Worm (Caenorhabditis elegans) whole organism, late embryonic: ENCODE results near the gene clec-60.

Experiments used
- F13H6.1 ChIP-seq: sonication (generic microtip); optimal IDR thresholded peaks from 2 replicates; lab custom pipeline; 2016; ENCODE audit warnings: missing genetic modification characterization, missing compliant biosample characterization
- K09A11.1 ChIP-seq: sonication (generic microtip); optimal IDR thresholded peaks from 2 replicates; lab custom pipeline; 2017; ENCODE audit warnings: antibody characterized with exemption, mild to moderate bottlenecking, missing genetic modification characterization, missing compliant biosample characterization; ENCODE audit not compliant: insufficient read depth
- ama-1 ChIP-seq: fragments of 150-350 bp; optimal IDR thresholded peaks from 2 replicates; lab custom pipeline; 2014
- ceh-14 ChIP-seq: sonication (generic microtip); optimal IDR thresholded peaks from 2 replicates; lab custom pipeline; 2016; ENCODE audit warnings: missing genotype, missing genetic modification characterization, missing compliant biosample characterization
- ceh-19 ChIP-seq: fragments of 200-800 bp; sonication (Bioruptor generic); optimal IDR thresholded peaks from 2 replicates; lab custom pipeline; 2018; ENCODE audit warnings: mild to moderate bottlenecking, missing genetic modification characterization, missing compliant biosample characterization
- ceh-2 ChIP-seq: sonication (generic microtip); optimal IDR thresholded peaks from 2 replicates; lab custom pipeline; 2016; ENCODE audit warnings: missing genotype, missing genetic modification characterization, missing compliant biosample characterization
- ceh-22 ChIP-seq: sonication (generic microtip); optimal IDR thresholded peaks from 2 replicates; lab custom pipeline; 2017; ENCODE audit warnings: missing biosample characterization, missing genetic modification characterization
- ceh-24 ChIP-seq: sonication (generic microtip); optimal IDR thresholded peaks from 2 replicates; lab custom pipeline; 2016; ENCODE audit warnings: mild to moderate bottlenecking, missing genetic modification characterization, missing compliant biosample characterization
- ceh-30 ChIP-seq: fragments of 150-350 bp; optimal IDR thresholded peaks from 2 replicates; lab custom pipeline; 2014; ENCODE audit warnings: missing biosample characterization, missing genetic modification characterization
- ceh-34 ChIP-seq: sonication (generic microtip); optimal IDR thresholded peaks from 2 replicates; lab custom pipeline; 2016; ENCODE audit warnings: mild to moderate bottlenecking, missing genetic modification characterization, missing compliant biosample characterization
- ceh-48 ChIP-seq: sonication (generic microtip); optimal IDR thresholded peaks from 2 replicates; lab custom pipeline; 2016; ENCODE audit warnings: missing genetic modification characterization, inconsistent platforms, missing compliant biosample characterization
- ceh-6 ChIP-seq: fragments of 200-800 bp; sonication (Bioruptor generic); optimal IDR thresholded peaks from 2 replicates; lab custom pipeline; 2018; ENCODE audit warnings: mild to moderate bottlenecking, missing genetic modification characterization, missing compliant biosample characterization
- ceh-9 ChIP-seq: sonication (generic microtip); optimal IDR thresholded peaks from 2 replicates; lab custom pipeline; 2016; ENCODE audit warnings: mild to moderate bottlenecking, missing genetic modification characterization, inconsistent platforms, missing compliant biosample characterization
- che-1 ChIP-seq: sonication (generic microtip); optimal IDR thresholded peaks from 2 replicates; lab custom pipeline; 2016; ENCODE audit warnings: mild to moderate bottlenecking, missing genetic modification characterization, missing compliant biosample characterization
- eyg-1 ChIP-seq: sonication (generic microtip); optimal IDR thresholded peaks from 2 replicates; lab custom pipeline; 2016; ENCODE audit warnings: missing genotype, missing genetic modification characterization, missing compliant biosample characterization
- fax-1 ChIP-seq: sonication (generic microtip); optimal IDR thresholded peaks from 2 replicates; lab custom pipeline; 2016; ENCODE audit warnings: missing genotype, missing genetic modification characterization, missing compliant biosample characterization
- fkh-6 ChIP-seq: sonication (generic microtip); optimal IDR thresholded peaks from 2 replicates; lab custom pipeline; 2016; ENCODE audit warnings: missing genetic modification characterization, missing compliant biosample characterization
- hlh-13 ChIP-seq: fragments of 200-800 bp; sonication (Bioruptor generic); optimal IDR thresholded peaks from 2 replicates; lab custom pipeline; 2018; ENCODE audit warnings: mild to moderate bottlenecking, missing genetic modification characterization, missing compliant biosample characterization
- hlh-8 ChIP-seq: sonication (generic microtip); optimal IDR thresholded peaks from 2 replicates; lab custom pipeline; 2016; ENCODE audit warnings: missing genotype, missing genetic modification characterization, missing compliant biosample characterization
- mec-3 ChIP-seq: sonication (generic microtip); optimal IDR thresholded peaks from 2 replicates; lab custom pipeline; 2016; ENCODE audit warnings: borderline replicate concordance, missing genetic modification characterization, missing compliant biosample characterization
- nfya-1 ChIP-seq: sonication (generic microtip); optimal IDR thresholded peaks from 2 replicates; lab custom pipeline; 2017; ENCODE audit warnings: missing genetic modification characterization, mild to moderate bottlenecking, missing compliant biosample characterization, antibody characterized with exemption, moderate library complexity
- nhr-232 ChIP-seq: sonication (generic microtip); optimal IDR thresholded peaks from 2 replicates; lab custom pipeline; 2016; ENCODE audit warnings: missing genetic modification characterization, missing compliant biosample characterization
- npax-4 ChIP-seq: sonication (generic microtip); optimal IDR thresholded peaks from 2 replicates; lab custom pipeline; 2016; ENCODE audit warnings: missing genetic modification characterization, missing compliant biosample characterization
- pag-3 ChIP-seq: sonication (generic microtip); optimal IDR thresholded peaks from 2 replicates; lab custom pipeline; 2016; ENCODE audit warnings: missing compliant biosample characterization, missing genetic modification characterization, borderline replicate concordance
- pat-9 ChIP-seq: fragments of 200-800 bp; sonication (Bioruptor generic); optimal IDR thresholded peaks from 2 replicates; lab custom pipeline; 2018; ENCODE audit warnings: mild to moderate bottlenecking, missing genetic modification characterization, moderate library complexity, missing compliant biosample characterization
- pax-1 ChIP-seq: fragments of 150-350 bp; optimal IDR thresholded peaks from 2 replicates; lab custom pipeline; 2014; ENCODE audit warnings: missing biosample characterization, missing genetic modification characterization
- pha-2 ChIP-seq: sonication (generic microtip); optimal IDR thresholded peaks from 2 replicates; lab custom pipeline; 2017; ENCODE audit warnings: mild to moderate bottlenecking, missing genetic modification characterization, missing compliant biosample characterization
- pha-4 ChIP-seq: fragments of 150-350 bp; optimal IDR thresholded peaks from 2 replicates; lab custom pipeline; 2018; ENCODE audit warnings: missing biosample characterization, missing genetic modification reagents, missing genetic modification characterization
- pqm-1 ChIP-seq: sonication (generic microtip); optimal IDR thresholded peaks from 2 replicates; lab custom pipeline; 2016; ENCODE audit warnings: missing genetic modification characterization, missing compliant biosample characterization
- pros-1 ChIP-seq: fragments of 150-350 bp; optimal IDR thresholded peaks from 2 replicates; lab custom pipeline; 2014; ENCODE audit warnings: missing biosample characterization, missing genetic modification reagents, missing genetic modification characterization
- rnt-1 ChIP-seq: sonication (generic microtip); optimal IDR thresholded peaks from 2 replicates; lab custom pipeline; 2016; ENCODE audit warnings: missing genetic modification characterization, missing compliant biosample characterization
- sdc-2 ChIP-seq: sonication (generic microtip); optimal IDR thresholded peaks from 2 replicates; lab custom pipeline; 2016; ENCODE audit warnings: missing genotype, missing genetic modification characterization, missing compliant biosample characterization
- sox-2 ChIP-seq: fragments of 200-800 bp; sonication (Bioruptor generic); IDR thresholded peaks from 2 replicates; pipeline ENCODE4 v1.3.6; 2022; ENCODE audit warnings: missing genetic modification reagents, missing genetic modification characterization, missing compliant biosample characterization
- tbx-2 ChIP-seq: sonication (generic microtip); optimal IDR thresholded peaks from 2 replicates; lab custom pipeline; 2016; ENCODE audit warnings: missing genetic modification characterization, missing compliant biosample characterization
- ttx-3 ChIP-seq: sonication (generic microtip); optimal IDR thresholded peaks from 2 replicates; lab custom pipeline; 2016; ENCODE audit warnings: missing genetic modification reagents, missing genetic modification characterization, missing compliant biosample characterization
- unc-3 ChIP-seq, 2 experiments: fragments of 200-800 bp in 1 of 2; sonication (Bioruptor generic) in 1 of 2; sonication (generic microtip) in 1 of 2; conservative IDR thresholded peaks in 1 of 2; optimal IDR thresholded peaks in 1 of 2; 2 replicates each; pipeline versions ENCODE4 v1.3.6 to Lab custom; 2016 to 2022; ENCODE audit warnings: missing compliant biosample characterization in 2 of 2, missing genetic modification characterization in 2 of 2, missing genetic modification reagents in 1 of 2
- zip-5 ChIP-seq: sonication (generic microtip); optimal IDR thresholded peaks from 2 replicates; lab custom pipeline; 2016; ENCODE audit warnings: missing genetic modification characterization, missing compliant biosample characterization
- ztf-16 ChIP-seq: sonication (generic microtip); optimal IDR thresholded peaks from 2 replicates; lab custom pipeline; 2017; ENCODE audit warnings: missing genetic modification characterization, missing compliant biosample characterization

clec-60 gene

ce11 chrII:10476959-10477358 is 4.7 kb downstream of the clec-60 start, which contains the start of gene ZK666.4:
ZK666.4 (plus strand) TSS chrII:10477259.
- TF ChIP-seq K09A11.1 (no peak), che-1 (tag; lab: Kevin White, UChicago) (no peak)

- TF ChIP-seq nfya-1 (tag; lab: Kevin White, UChicago), result no peak
- TF ChIP-seq tbx-2 (tag; lab: Kevin White, UChicago), result no peak
- no peak for TF ChIP-seq nhr-232 (tag; lab: Kevin White, UChicago)
- TF ChIP-seq pros-1 (tag; lab: Kevin White, UChicago), result no peak
- TF ChIP-seq pat-9 (tag; lab: Kevin White, UChicago), result no peak
- no peak for TF ChIP-seq zip-5 (tag; lab: Kevin White, UChicago)
- no peak for TF ChIP-seq F13H6.1 (tag; lab: Kevin White, UChicago)
- TF ChIP-seq unc-3 (GFP tag; conservative IDR thresholded peaks at IDR 0.05; lab: Robert Waterston, UW), result no peak
- no peak for TF ChIP-seq unc-3 (tag; optimal IDR thresholded peaks at IDR 0.05; lab: Kevin White, UChicago)
- no peak for TF ChIP-seq rnt-1
- no peak for TF ChIP-seq ztf-16 (tag; lab: Kevin White, UChicago)
- TF ChIP-seq sox-2 (GFP tag; lab: Robert Waterston, UW), result no peak
- no peak for TF ChIP-seq hlh-13 (GFP tag; lab: Kevin White, UChicago)
- no peak for TF ChIP-seq sdc-2 (tag; lab: Kevin White, UChicago)
- TF ChIP-seq pax-1 (tag; lab: Kevin White, UChicago), result no peak
- no peak for TF ChIP-seq ceh-34
- TF ChIP-seq ceh-6 (GFP tag; lab: Kevin White, UChicago), result no peak
Measured at ce11 chrII:10476039-10476438, 5.6 kb downstream of the clec-60 start, which contains the start of gene clec-58. clec-58 (minus strand) TSS chrII:10476139.

ce11 chrII:10471790-10472189 is 9.9 kb downstream of the clec-60 start, which contains the start of gene ZK666.2:
ZK666.2 (minus strand) TSS chrII:10471890.
- TF ChIP-seq pha-4 (tag; lab: Kevin White, UChicago), result no peak
- no peak for TF ChIP-seq ceh-30 (tag; lab: Kevin White, UChicago)
- no peak for TF ChIP-seq rnt-1
- no peak for TF ChIP-seq ama-1

- TF ChIP-seq npax-4 (tag; lab: Kevin White, UChicago), result no peak
- no peak for TF ChIP-seq pqm-1 (tag; lab: Kevin White, UChicago)
- TF ChIP-seq ceh-14 (tag; lab: Kevin White, UChicago), result no peak
- no peak for TF ChIP-seq che-1 (tag; lab: Kevin White, UChicago)
- no peak for TF ChIP-seq ceh-19 (GFP tag; lab: Kevin White, UChicago)
- TF ChIP-seq mec-3 (tag; lab: Kevin White, UChicago), result no peak
- no peak for TF ChIP-seq eyg-1 (tag; lab: Kevin White, UChicago)
- no peak for TF ChIP-seq nhr-232 (tag; lab: Kevin White, UChicago)
- TF ChIP-seq fax-1, result no peak
- TF ChIP-seq ceh-9, result no peak
- TF ChIP-seq pag-3 (tag; lab: Kevin White, UChicago), result no peak
- TF ChIP-seq hlh-8 (tag; lab: Kevin White, UChicago), result no peak
- TF ChIP-seq pha-2 (tag; lab: Kevin White, UChicago), result no peak
- TF ChIP-seq ceh-24 (tag; lab: Kevin White, UChicago), result no peak
- TF ChIP-seq ceh-22, result no peak
- no peak for TF ChIP-seq pax-1 (tag; lab: Kevin White, UChicago)
- no peak for TF ChIP-seq rnt-1
- no peak for TF ChIP-seq ama-1
- TF ChIP-seq fkh-6, result no peak
Measured at ce11 chrII:10471247-10471646, 10.4 kb downstream of the clec-60 start, which contains the start of gene ZK666.1. ZK666.1 (minus strand) TSS chrII:10471347.

ce11 chrII:10470159-10470558 is 11.5 kb downstream of the clec-60 start, which contains the start of gene clec-143:
clec-143 (minus strand) TSS chrII:10470297.
- TF ChIP-seq ceh-9 (no peak), ceh-2 (tag; lab: Kevin White, UChicago) (no peak), ttx-3 (tag; lab: Kevin White, UChicago) (no peak), nhr-232 (tag; lab: Kevin White, UChicago) (no peak), ceh-48 (tag; lab: Kevin White, UChicago) (no peak)
